Fruit fly (Drosophila melanogaster) whole organism, pupa: ENCODE measurements around the gene kel.

Experiments used
- CG17806 ChIP-seq: fragments of 200-800 bp; sonication (Bioruptor generic); optimal IDR thresholded peaks from 2 replicates; lab custom pipeline; 2018; ENCODE audit warnings: missing biosample characterization, mild to moderate bottlenecking, missing genetic modification characterization, moderate library complexity
- fd96Ca ChIP-seq: fragments of 200-800 bp; sonication (Bioruptor generic); IDR thresholded peaks from 3 replicates; pipeline ENCODE4 v1.3.6; 2022; ENCODE audit warnings: missing biosample characterization, missing genetic modification characterization

dm6 chr2L:18096268-18096667 is 41.6 kb downstream of the kel start, which contains the start of gene Slc25A46b:
- no peak for TF ChIP-seq CG17806
- no peak for TF ChIP-seq fd96Ca
